Fruit fly (Drosophila melanogaster) whole organism, embryonic: ENCODE measurements around the gene upd1.

ENCODE experiments used
- Awh ChIP-seq: fragments of 200-800 bp; sonication (Bioruptor generic); IDR thresholded peaks from 2 replicates; pipeline ENCODE4, ENCODE4 v1.3.6; 2022; ENCODE audit warnings: missing biosample characterization, missing genetic modification characterization
- Bdp1 ChIP-seq: fragments of 200-800 bp; sonication (Bioruptor generic); optimal IDR thresholded peaks from 3 replicates; lab custom pipeline; 2016; ENCODE audit warnings: missing biosample characterization, missing genetic modification characterization
- Blimp-1 ChIP-seq: fragments of 200-800 bp; sonication (Bioruptor generic); optimal IDR thresholded peaks from 3 replicates; lab custom pipeline; 2018; ENCODE audit warnings: missing biosample characterization, missing genetic modification characterization, mild to moderate bottlenecking, moderate library complexity, missing genetic modification reagents
- CG11504 ChIP-seq: fragments of 200-800 bp; sonication (Bioruptor generic); optimal IDR thresholded peaks from 3 replicates; lab custom pipeline; 2019; ENCODE audit warnings: missing biosample characterization, mild to moderate bottlenecking, missing genetic modification characterization, moderate library complexity
- CG13424 ChIP-seq: fragments of 200-800 bp; sonication (Bioruptor generic); optimal IDR thresholded peaks from 2 replicates; lab custom pipeline; 2019; ENCODE audit warnings: missing biosample characterization, mild to moderate bottlenecking, missing genetic modification characterization, moderate library complexity
- CG15601 ChIP-seq: fragments of 200-800 bp; sonication (Bioruptor generic); optimal IDR thresholded peaks from 3 replicates; lab custom pipeline; 2019; ENCODE audit warnings: missing biosample characterization, mild to moderate bottlenecking, missing genetic modification characterization, moderate library complexity
- CG17359 ChIP-seq: fragments of 200-800 bp; sonication (Bioruptor generic); optimal IDR thresholded peaks from 3 replicates; lab custom pipeline; 2018; ENCODE audit warnings: missing biosample characterization, mild to moderate bottlenecking, missing genetic modification characterization, moderate library complexity
- CG17385 ChIP-seq: fragments of 200-800 bp; sonication (Bioruptor generic); optimal IDR thresholded peaks from 3 replicates; lab custom pipeline; 2018; ENCODE audit warnings: missing biosample characterization, mild to moderate bottlenecking, missing genetic modification characterization
- CG18262 ChIP-seq: fragments of 200-800 bp; optimal IDR thresholded peaks from 3 replicates; lab custom pipeline; 2019; ENCODE audit warnings: missing biosample characterization, mild to moderate bottlenecking, missing genetic modification characterization, moderate library complexity
- CG2678 ChIP-seq: fragments of 200-800 bp; sonication (Bioruptor generic); optimal IDR thresholded peaks from 3 replicates; lab custom pipeline; 2019; ENCODE audit warnings: missing biosample characterization, mild to moderate bottlenecking, missing genetic modification characterization, moderate library complexity
- CG2712 ChIP-seq: fragments of 200-800 bp; optimal IDR thresholded peaks from 3 replicates; lab custom pipeline; 2019; ENCODE audit warnings: missing biosample characterization, mild to moderate bottlenecking, missing genetic modification characterization, moderate library complexity
- CG32767 ChIP-seq: fragments of 200-800 bp; sonication (Bioruptor generic); IDR thresholded peaks from 2 replicates; pipeline ENCODE4 v1.3.6; 2022; ENCODE audit warnings: missing biosample characterization, missing genetic modification characterization
- CG33557 ChIP-seq: fragments of 200-800 bp; sonication (Bioruptor generic); optimal IDR thresholded peaks from 2 replicates; lab custom pipeline; 2019; ENCODE audit warnings: missing biosample characterization, mild to moderate bottlenecking, missing genetic modification characterization, moderate library complexity
- CG4820 ChIP-seq: fragments of 200-800 bp; sonication (Bioruptor generic); optimal IDR thresholded peaks from 3 replicates; lab custom pipeline; 2016; ENCODE audit warnings: missing biosample characterization, missing genetic modification characterization
- CTCF ChIP-seq: fragments of 200-800 bp; sonication (Bioruptor generic); optimal IDR thresholded peaks from 2 replicates; lab custom pipeline; 2017; ENCODE audit warnings: missing biosample characterization, mild to moderate bottlenecking, missing genetic modification characterization, moderate library complexity
- Chrac-16 ChIP-seq: fragments of 200-800 bp; sonication (Bioruptor generic); optimal IDR thresholded peaks from 3 replicates; lab custom pipeline; 2016; ENCODE audit warnings: missing biosample characterization, missing genetic modification characterization
- D ChIP-seq, 2 experiments: fragments of 200-800 bp in 1 of 2; fragments of >200 bp in 1 of 2; sonication (Bioruptor generic) in 1 of 2; optimal IDR thresholded peaks; 2 replicates in 1 of 2; 3 replicates in 1 of 2; lab custom pipeline; 2017; ENCODE audit warnings: mild to moderate bottlenecking in 1 of 2, missing biosample characterization in 1 of 2, missing genetic modification characterization in 1 of 2, missing genetic modification reagents in 1 of 2
- D19A ChIP-seq: fragments of 200-800 bp; optimal IDR thresholded peaks from 3 replicates; lab custom pipeline; 2019; ENCODE audit warnings: missing biosample characterization, mild to moderate bottlenecking, missing genetic modification characterization, moderate library complexity
- D19B ChIP-seq: fragments of 200-800 bp; sonication (Bioruptor generic); optimal IDR thresholded peaks from 2 replicates; lab custom pipeline; 2017; ENCODE audit warnings: missing biosample characterization, mild to moderate bottlenecking, missing genetic modification characterization
- Dbx ChIP-seq: fragments of 200-800 bp; sonication (Bioruptor generic); IDR thresholded peaks from 3 replicates; pipeline ENCODE4 v1.3.6; 2022; ENCODE audit warnings: missing biosample characterization, missing genetic modification characterization
- Ets65A ChIP-seq: fragments of 200-800 bp; sonication (Bioruptor generic); peaks from one replicate; lab custom pipeline; 2016; ENCODE audit warnings: missing biosample characterization, missing genetic modification characterization
- HLH3B ChIP-seq: fragments of 200-800 bp; sonication (Bioruptor generic); IDR thresholded peaks from 2 replicates; pipeline ENCODE4 v1.3.6; 2022; ENCODE audit warnings: missing biosample characterization, missing genetic modification characterization
- Hr51 ChIP-seq, 2 experiments: fragments of 200-800 bp; sonication (Bioruptor generic); optimal IDR thresholded peaks; 2 replicates in 1 of 2; 3 replicates in 1 of 2; lab custom pipeline; 2016 to 2018; ENCODE audit warnings: missing biosample characterization in 2 of 2, missing genetic modification characterization in 2 of 2, mild to moderate bottlenecking in 1 of 2, moderate library complexity in 1 of 2
- Med ChIP-seq: fragments of 200-800 bp; sonication (Bioruptor generic); peaks from one replicate; lab custom pipeline; 2016; ENCODE audit warnings: missing biosample characterization, missing genetic modification characterization, mild to moderate bottlenecking, inconsistent platforms, moderate library complexity
- Nf-YB ChIP-seq: fragments of 200-800 bp; sonication (Bioruptor generic); optimal IDR thresholded peaks from 3 replicates; lab custom pipeline; 2019; ENCODE audit warnings: missing biosample characterization, mild to moderate bottlenecking, missing genetic modification characterization, moderate library complexity
- Pdp1 ChIP-seq, 2 experiments: fragments of 200-800 bp; sonication (Bioruptor generic); optimal IDR thresholded peaks; 3 replicates each; lab custom pipeline; 2016; ENCODE audit warnings: missing biosample characterization in 2 of 2, missing genetic modification characterization in 2 of 2, mild to moderate bottlenecking in 1 of 2, moderate library complexity in 1 of 2
- Sox100B ChIP-seq: fragments of 200-800 bp; sonication (Bioruptor generic); optimal IDR thresholded peaks from 3 replicates; lab custom pipeline; 2018; ENCODE audit warnings: missing biosample characterization, mild to moderate bottlenecking, missing genetic modification characterization
- Sox102F ChIP-seq: fragments of 200-800 bp; sonication (Bioruptor generic); optimal IDR thresholded peaks from 2 replicates; lab custom pipeline; 2018; ENCODE audit warnings: missing biosample characterization, mild to moderate bottlenecking, missing genetic modification characterization, moderate library complexity
- Stat92E ChIP-seq, 3 experiments: fragments of >200 bp in 2 of 3; fragments of 200-800 bp in 1 of 3; sonication (Bioruptor generic) in 1 of 3; optimal IDR thresholded peaks; 2 replicates each; lab custom pipeline; 2017 to 2019; ENCODE audit warnings: missing biosample characterization in 3 of 3, missing genetic modification characterization in 3 of 3, mild to moderate bottlenecking in 1 of 3, moderate library complexity in 1 of 3
- bcd ChIP-seq: fragments of 200-800 bp; sonication (Bioruptor generic); optimal IDR thresholded peaks from 2 replicates; lab custom pipeline; 2017; ENCODE audit warnings: missing biosample characterization, mild to moderate bottlenecking, missing genetic modification characterization
- ci ChIP-seq: fragments of 200-800 bp; sonication (Bioruptor generic); IDR thresholded peaks from 3 replicates; pipeline ENCODE4 v1.3.6; 2022; ENCODE audit warnings: missing biosample characterization, missing genetic modification characterization
- crol ChIP-seq: fragments of 200-800 bp; sonication (Bioruptor generic); IDR thresholded peaks from 2 replicates; pipeline ENCODE4 v1.3.6; 2022; ENCODE audit warnings: missing biosample characterization, missing genetic modification characterization
- eve ChIP-seq, 2 experiments: fragments of >200 bp; optimal IDR thresholded peaks; 2 replicates each; lab custom pipeline; 2017; ENCODE audit warnings: missing biosample characterization in 2 of 2, missing genetic modification characterization in 2 of 2
- fd102C ChIP-seq: fragments of 200-800 bp; sonication (Bioruptor generic); optimal IDR thresholded peaks from 2 replicates; lab custom pipeline; 2018; ENCODE audit warnings: missing biosample characterization, mild to moderate bottlenecking, missing genetic modification characterization, moderate library complexity
- ftz-f1 ChIP-seq: fragments of 200-800 bp; sonication (Bioruptor generic); optimal IDR thresholded peaks from 2 replicates; lab custom pipeline; 2016; ENCODE audit warnings: missing biosample characterization, missing genetic modification characterization
- gcm2 ChIP-seq: fragments of 200-800 bp; sonication (Bioruptor generic); optimal IDR thresholded peaks from 2 replicates; lab custom pipeline; 2016; ENCODE audit warnings: missing biosample characterization, missing genetic modification characterization
- grn ChIP-seq: fragments of 200-800 bp; sonication (Bioruptor generic); optimal IDR thresholded peaks from 3 replicates; lab custom pipeline; 2017; ENCODE audit warnings: missing biosample characterization, missing genetic modification characterization
- hb ChIP-seq: fragments of 200-800 bp; sonication (Bioruptor generic); IDR thresholded peaks from 3 replicates; pipeline ENCODE4 v1.3.6; 2022; ENCODE audit warnings: missing biosample characterization, missing genetic modification characterization; ENCODE audit not compliant: partially characterized antibody
- lab ChIP-seq: fragments of 200-800 bp; sonication (Bioruptor generic); optimal IDR thresholded peaks from 3 replicates; lab custom pipeline; 2017; ENCODE audit warnings: missing biosample characterization, missing genetic modification characterization, mild to moderate bottlenecking, moderate library complexity, missing genetic modification reagents
- lmd ChIP-seq: fragments of 200-800 bp; sonication (Bioruptor generic); IDR thresholded peaks from 2 replicates; pipeline ENCODE4 v1.3.6; 2022; ENCODE audit warnings: missing biosample characterization, missing genetic modification characterization
- nmo ChIP-seq: fragments of 200-800 bp; sonication (Bioruptor generic); optimal IDR thresholded peaks from 2 replicates; lab custom pipeline; 2018; ENCODE audit warnings: missing biosample characterization, mild to moderate bottlenecking, missing genetic modification characterization, moderate library complexity
- phol ChIP-seq: fragments of 200-800 bp; sonication (Bioruptor generic); optimal IDR thresholded peaks from 3 replicates; lab custom pipeline; 2018; ENCODE audit warnings: missing biosample characterization, mild to moderate bottlenecking, missing genetic modification characterization, moderate library complexity
- pum ChIP-seq: fragments of 200-800 bp; sonication (Bioruptor generic); optimal IDR thresholded peaks from 2 replicates; lab custom pipeline; 2016; ENCODE audit warnings: missing biosample characterization, missing genetic modification characterization
- sens ChIP-seq: fragments of 200-800 bp; sonication (Bioruptor generic); peaks from one replicate; lab custom pipeline; 2016; ENCODE audit warnings: missing biosample characterization, missing genetic modification characterization
- sisA ChIP-seq: fragments of 200-800 bp; sonication (Bioruptor generic); IDR thresholded peaks from 2 replicates; pipeline ENCODE4 v1.3.6; 2022; ENCODE audit warnings: missing biosample characterization, missing genetic modification characterization
- slbo ChIP-seq: fragments of 200-800 bp; sonication (Bioruptor generic); IDR thresholded peaks from 2 replicates; pipeline ENCODE4 v1.3.6; 2022; ENCODE audit warnings: missing biosample characterization, missing genetic modification characterization
- sob ChIP-seq: fragments of 200-800 bp; sonication (Bioruptor generic); IDR thresholded peaks from 2 replicates; pipeline ENCODE4 v1.3.6; 2022; ENCODE audit warnings: missing biosample characterization, missing genetic modification characterization
- ssp ChIP-seq: fragments of 200-800 bp; sonication (Bioruptor generic); IDR thresholded peaks from 2 replicates; pipeline ENCODE4 v1.3.6; 2022; ENCODE audit warnings: missing biosample characterization, missing genetic modification characterization
- ttk ChIP-seq: fragments of 200-800 bp; sonication (Bioruptor generic); IDR thresholded peaks from 2 replicates; pipeline ENCODE4 v2.1.2; 2022; ENCODE audit warnings: missing biosample characterization, missing genetic modification characterization

Gene upd1

DNA sequence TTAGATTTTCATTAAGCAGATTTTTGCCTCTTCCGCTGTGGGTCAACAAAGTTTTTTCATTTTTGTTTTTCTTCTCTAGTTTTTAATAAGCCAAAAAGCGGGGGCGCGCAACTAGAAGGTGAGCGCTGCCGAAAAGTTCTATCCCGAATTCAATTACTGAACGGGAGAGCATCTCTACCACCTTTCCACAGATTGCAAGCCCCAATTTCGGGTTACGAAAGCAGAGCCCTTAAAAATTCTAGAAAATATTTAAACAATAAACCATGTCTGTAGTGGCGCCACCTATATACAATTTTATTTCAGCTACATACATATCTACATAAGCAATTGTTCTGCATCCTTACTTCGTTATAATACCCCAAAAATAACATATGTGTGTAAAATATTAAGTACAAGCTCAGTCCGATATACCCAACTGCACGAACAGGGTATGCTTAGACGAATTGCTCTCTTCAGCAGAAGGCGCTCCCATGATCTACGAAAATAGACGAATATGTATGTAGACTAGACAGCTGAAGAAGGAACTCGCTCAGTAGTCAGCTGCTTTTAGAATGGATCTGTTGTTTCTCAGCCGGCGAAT is 49.4 kb upstream of the upd1 start, which contains the start of gene CG6106:
Gene CG6106 (plus strand): TSS at position 530 of the 580 bp plus-strand sequence.
- TF ChIP-seq Sox100B (GFP tag; lab: Kevin White, UChicago) (peak; percentile 22), CG17385 (GFP tag; lab: Kevin White, UChicago) (peak; percentile 8), CG2712 (tag; lab: Kevin White, UChicago) (peak; percentile 21), ssp (0 out of 2 replicates have a peak, but pooled peaks have one; percentile 12), ci (GFP tag; lab: Robert Waterston, UW) (0 out of 3 replicates have a peak, but pooled peaks have one; percentile 5), CG4820 (GFP tag; lab: Kevin White, UChicago) (peak; percentile 21), D (optimal IDR thresholded peaks at IDR 0.05; lab: Kevin White, UChicago) (no peak), D (GFP tag; optimal IDR thresholded peaks at IDR 0.05; lab: Kevin White, UChicago) (peak; percentile 12), HLH3B (GFP tag; lab: Robert Waterston, UW) (peak; percentile 34; the same call in 1 of the 2 replicates), fd102C (GFP tag; lab: Kevin White, UChicago) (no peak), ttk (GFP tag; lab: Robert Waterston, UW) (no peak), sob (GFP tag; lab: Robert Waterston, UW) (no peak), lmd (peak; percentile 34; the same call in 1 of the 2 replicates), CG13424 (tag; lab: Kevin White, UChicago) (peak; percentile 39), CTCF (GFP tag; lab: Kevin White, UChicago) (no peak), ftz-f1 (GFP tag; lab: Kevin White, UChicago) (no peak), phol (tag; lab: Kevin White, UChicago) (peak; percentile 59), Nf-YB (GFP tag; lab: Kevin White, UChicago) (no peak), CG17359 (peak; percentile 12), crol (no peak), nmo (GFP tag; lab: Kevin White, UChicago) (peak; percentile 26), sens (GFP tag; lab: Kevin White, UChicago) (peak; percentile 67), Chrac-16 (GFP tag; lab: Kevin White, UChicago) (no peak), Dbx (GFP tag; lab: Robert Waterston, UW) (no peak), gcm2 (GFP tag; lab: Kevin White, UChicago) (no peak), Ets65A (GFP tag; lab: Kevin White, UChicago) (peak; percentile 90), Med (peak; percentile 44), Awh (GFP tag; lab: Robert Waterston, UW) (no peak), CG33557 (GFP tag; lab: Kevin White, UChicago) (no peak), Stat92E (GFP tag; optimal IDR thresholded peaks at IDR 0.05; lab: Kevin White, UChicago) (no peak), Pdp1 (GFP tag; optimal IDR thresholded peaks at IDR 0.05; lab: Kevin White, UChicago) (peak in 1 of 2 experiments; percentile 17), bcd (peak; percentile 14), sisA (GFP tag; lab: Robert Waterston, UW) (peak; percentile 26; the same call in 1 of the 2 replicates), CG15601 (no peak), CG2678 (tag; lab: Kevin White, UChicago) (peak; percentile 53), D19B (GFP tag; lab: Kevin White, UChicago) (peak; percentile 28), CG32767 (no peak), slbo (GFP tag; lab: Robert Waterston, UW) (peak; percentile 10; the same call in 1 of the 2 replicates), Bdp1 (GFP tag; lab: Kevin White, UChicago) (no peak), eve (GFP tag; optimal IDR thresholded peaks at IDR 0.05; lab: Kevin White, UChicago) (peak in 1 of 2 experiments; percentile 57), pum (GFP tag; lab: Kevin White, UChicago) (peak; percentile 6), Blimp-1 (GFP tag; lab: Kevin White, UChicago) (peak; percentile 4), hb (GFP tag; lab: Robert Waterston, UW) (no peak), D19A (tag; lab: Kevin White, UChicago) (peak; percentile 5), Sox102F (GFP tag; lab: Kevin White, UChicago) (peak; percentile 48), lab (GFP tag; lab: Kevin White, UChicago) (peak; percentile 2), grn (GFP tag; lab: Kevin White, UChicago) (no peak), CG11504 (tag; lab: Kevin White, UChicago) (peak; percentile 41), Hr51 (GFP tag; optimal IDR thresholded peaks at IDR 0.05; lab: Kevin White, UChicago) (peak in 1 of 2 experiments; percentile 32), CG18262 (tag; lab: Kevin White, UChicago) (peak; percentile 25)
